Worm (Caenorhabditis elegans): ENCODE results near the gene ubc-24.
A peak's percentile ranks its signal among the peaks of the same experiment; 100 is the strongest.

The ubc-24 gene

DNA sequence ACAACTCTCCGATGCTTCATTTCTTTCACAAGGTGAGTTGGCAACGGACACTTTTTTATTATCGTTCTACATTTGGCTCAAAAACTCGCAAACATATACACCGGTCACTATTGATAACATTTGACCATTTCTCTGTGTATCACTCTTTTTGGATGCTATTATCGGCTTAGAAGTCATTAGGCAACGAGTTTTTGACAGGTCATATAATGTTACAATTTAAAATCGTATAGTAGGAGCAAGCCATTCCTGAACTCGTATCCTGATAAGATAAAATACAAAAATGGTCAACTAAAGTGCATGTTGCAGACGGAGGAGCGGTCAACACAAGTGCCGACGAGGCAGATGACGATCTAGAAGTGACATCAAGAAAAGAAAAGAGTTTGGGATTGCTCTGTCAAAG, 7.5 kb downstream of the ubc-24 start:
- TF ChIP-seq nhr-11 (tag; optimal IDR thresholded peaks at IDR 0.05) (no peak), elt-2 (tag; optimal IDR thresholded peaks at IDR 0.05) (peak; percentile 33), lsy-12 (tag; optimal IDR thresholded peaks at IDR 0.05) (no peak), unc-39 (tag; optimal IDR thresholded peaks at IDR 0.05) (no peak), mml-1 (tag; optimal IDR thresholded peaks at IDR 0.05) (no peak), nhr-28 (tag; optimal IDR thresholded peaks at IDR 0.05) (no peak), ceh-28 (tag; optimal IDR thresholded peaks at IDR 0.05) (no peak), nhr-77 (tag; optimal IDR thresholded peaks at IDR 0.05) (no peak), skn-1 (tag; optimal IDR thresholded peaks at IDR 0.05) (no peak), tbx-2 (tag; optimal IDR thresholded peaks at IDR 0.05) (no peak), ceh-9 (tag; optimal IDR thresholded peaks at IDR 0.05) (no peak), egl-5 (tag; optimal IDR thresholded peaks at IDR 0.05) (no peak), elt-3 (tag; optimal IDR thresholded peaks at IDR 0.05) (no peak), nfya-1 (tag; optimal IDR thresholded peaks at IDR 0.05; ENCODE audit: insufficient read depth) (no peak), hmg-11 (tag; optimal IDR thresholded peaks at IDR 0.05) (no peak), fkh-10 (GFP tag; optimal IDR thresholded peaks at IDR 0.05) (no peak), zag-1 (tag; optimal IDR thresholded peaks at IDR 0.05) (no peak), pha-4 (tag; optimal IDR thresholded peaks at IDR 0.05) (peak; percentile 21), pqm-1 (tag; optimal IDR thresholded peaks at IDR 0.05) (peak; percentile 70), nhr-76 (tag; optimal IDR thresholded peaks at IDR 0.05) (no peak)

- TF ChIP-seq lsy-12 (tag; optimal IDR thresholded peaks at IDR 0.05): no peak
- no peak for TF ChIP-seq mdl-1 (tag; optimal IDR thresholded peaks at IDR 0.05)
- no peak for TF ChIP-seq ZK546.5 (tag; optimal IDR thresholded peaks at IDR 0.05)
- TF ChIP-seq lin-39 (tag; optimal IDR thresholded peaks at IDR 0.05): no peak
- no peak for TF ChIP-seq egl-27 (tag; optimal IDR thresholded peaks at IDR 0.05)
Observed at ce11 chrII:8415035-8415434, 9.6 kb downstream of the ubc-24 start.

- TF ChIP-seq ztf-11 (tag; optimal IDR thresholded peaks at IDR 0.05) (no peak), nhr-25 (tag; optimal IDR thresholded peaks at IDR 0.05) (peak; percentile 12), elt-1 (tag; optimal IDR thresholded peaks at IDR 0.05) (peak; percentile 48)
Observed at ce11 chrII:8415462-8416037, 10.1 kb downstream of the ubc-24 start.

ce11 chrII:8417059-8417668, 11.8 kb downstream of the ubc-24 start, which contains the start of gene fdgt-2:
Gene fdgt-2 (plus strand): TSS chrII:8417618.
- TF ChIP-seq nhr-25 (tag; optimal IDR thresholded peaks at IDR 0.05) (peak; percentile 73), hmg-11 (tag; optimal IDR thresholded peaks at IDR 0.05) (no peak), jun-1 (tag; optimal IDR thresholded peaks at IDR 0.05) (no peak), pqm-1 (tag; optimal IDR thresholded peaks at IDR 0.05) (peak; percentile 7), snpc-4 (tag; optimal IDR thresholded peaks at IDR 0.05) (no peak), R02D3.7 (tag; optimal IDR thresholded peaks at IDR 0.05) (no peak), zag-1 (tag; optimal IDR thresholded peaks at IDR 0.05) (no peak), sea-2 (GFP tag; optimal IDR thresholded peaks at IDR 0.05) (no peak), mml-1 (tag; optimal IDR thresholded peaks at IDR 0.05) (no peak), ztf-4 (tag; optimal IDR thresholded peaks at IDR 0.05) (no peak), mdl-1 (tag; optimal IDR thresholded peaks at IDR 0.05) (no peak), elt-1 (tag; optimal IDR thresholded peaks at IDR 0.05) (no peak), elt-2 (tag; optimal IDR thresholded peaks at IDR 0.05) (peak; percentile 36)

- TF ChIP-seq elt-3 (tag; optimal IDR thresholded peaks at IDR 0.05) (no peak), ztf-4 (tag; optimal IDR thresholded peaks at IDR 0.05) (peak; percentile 76), elt-1 (tag; optimal IDR thresholded peaks at IDR 0.05) (peak; percentile 89), pha-4 (tag; optimal IDR thresholded peaks at IDR 0.05) (no peak), lsy-12 (tag; optimal IDR thresholded peaks at IDR 0.05) (no peak)
Observed at ce11 chrII:8419015-8419414, 13.6 kb downstream of the ubc-24 start.

DNA sequence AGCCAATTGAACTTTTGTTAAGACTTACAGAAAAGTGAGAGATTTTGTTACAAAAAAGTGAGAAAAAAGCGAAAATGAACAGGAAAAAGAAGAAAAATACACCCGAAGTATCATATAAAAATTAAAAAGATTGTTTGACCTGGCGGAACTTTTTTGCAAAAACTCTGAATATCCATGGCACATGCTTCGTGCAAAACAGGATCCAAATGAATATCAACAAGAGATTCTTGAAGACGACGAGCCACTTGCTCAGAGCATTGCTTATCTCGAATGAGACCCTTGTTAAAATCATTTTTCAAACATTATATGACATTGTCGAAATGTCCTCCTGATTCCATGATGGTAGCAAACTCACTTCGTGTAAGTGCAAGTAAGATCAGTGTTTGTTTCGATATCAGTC, 14.4 kb downstream of the ubc-24 start, which contains the start of gene F14E5.8:
Gene F14E5.8, plus strand, starts transcription at position 301 of the 400 bp plus-strand sequence.
- TF ChIP-seq elt-1 (tag; optimal IDR thresholded peaks at IDR 0.05): peak; percentile 4
